Worm (Caenorhabditis elegans) whole organism, midembryonic: ENCODE results near the gene B0495.7.

Source experiments
- cog-1 ChIP-seq: sonication (generic microtip); optimal IDR thresholded peaks from 2 replicates; lab custom pipeline; 2016; ENCODE audit warnings: missing genetic modification characterization, missing compliant biosample characterization
- med-1 ChIP-seq: sonication (generic microtip); optimal IDR thresholded peaks from 2 replicates; lab custom pipeline; 2017; ENCODE audit warnings: missing genetic modification characterization, mild to moderate bottlenecking, missing compliant biosample characterization, antibody characterized with exemption, missing genetic modification reagents; ENCODE audit not compliant: insufficient read depth
- ztf-29 ChIP-seq: fragments of 200-800 bp; sonication (Bioruptor generic); IDR thresholded peaks from 2 replicates; pipeline ENCODE4 v1.3.6; 2022; ENCODE audit warnings: missing genetic modification reagents, missing genetic modification characterization, missing compliant biosample characterization

DNA sequence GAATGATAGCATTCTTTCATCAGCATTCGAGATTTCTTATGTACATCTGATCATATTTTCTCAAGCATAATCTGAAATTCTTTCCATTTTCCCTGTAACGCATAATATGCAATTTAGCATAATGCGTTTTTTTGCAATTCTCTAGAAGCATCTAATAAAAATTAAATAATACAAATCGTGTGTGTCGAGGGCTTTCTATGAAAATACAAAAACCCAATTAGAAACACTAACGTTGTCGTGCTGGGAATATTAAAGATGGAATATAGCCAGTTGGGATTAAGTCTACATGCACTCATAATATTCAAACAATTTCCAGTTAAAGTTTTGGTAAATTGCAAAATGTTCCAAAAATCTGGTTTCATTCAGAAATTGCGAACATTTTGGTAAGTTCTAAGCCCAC is 20.4 kb downstream of the B0495.7 start, which contains the start of gene F18A1.1:
- TF ChIP-seq med-1 (GFP tag; lab: Kevin White, UChicago): no peak
- TF ChIP-seq cog-1: no peak
- no peak for TF ChIP-seq ztf-29 (GFP tag; lab: Robert Waterston, UW)
